In genomic region chr2L:10665603-10666002, dm6 we compare ENCODE assay signal across 1 fruit fly cellular context.
TF ChIP-seq lines count a peak whose summit lies in the region.

No protein-coding gene starts in this region.

TF ChIP-seq in whole organism, embryonic, 481 proteins besides CTCF, POLR2A, EP300 and RAD21 (continued from another document and continues in another):
- TF ChIP-seq zf30C (GFP tag; optimal IDR thresholded peaks at IDR 0.05; lab: Kevin White, UChicago) (no peak), peb (GFP tag; IDR thresholded peaks at IDR 0.05; lab: Robert Waterston, UW) (peak; percentile 58; the same call in 1 of the 2 replicates), usp (GFP tag; optimal IDR thresholded peaks at IDR 0.05; lab: Kevin White, UChicago) (no peak), Blimp-1 (GFP tag; optimal IDR thresholded peaks at IDR 0.05; lab: Kevin White, UChicago) (peak; percentile 61), fu2 (GFP tag; optimal IDR thresholded peaks at IDR 0.05; lab: Kevin White, UChicago) (peak; percentile 58), CHES-1-like (GFP tag; optimal IDR thresholded peaks at IDR 0.05; lab: Kevin White, UChicago) (peak; percentile 58), Trl (optimal IDR thresholded peaks at IDR 0.05; lab: Kevin White, UChicago) (no peak), Trl (GFP tag; optimal IDR thresholded peaks at IDR 0.05; lab: Kevin White, UChicago) (peak; percentile 79), CG1024 (GFP tag; IDR thresholded peaks at IDR 0.05; lab: Robert Waterston, UW) (peak; percentile 80), CG14710 (tag; optimal IDR thresholded peaks at IDR 0.05; lab: Kevin White, UChicago) (no peak), nerfin-2 (GFP tag; IDR thresholded peaks at IDR 0.05; lab: Robert Waterston, UW; ENCODE audit: partially characterized antibody) (no peak), fd3F (GFP tag; optimal IDR thresholded peaks at IDR 0.05; lab: Kevin White, UChicago) (peak; percentile 77), seq (GFP tag; IDR thresholded peaks at IDR 0.05; lab: Robert Waterston, UW) (peak; percentile 87), Aef1 (GFP tag; IDR thresholded peaks at IDR 0.05; lab: Robert Waterston, UW) (peak; percentile 87), kni (GFP tag; optimal IDR thresholded peaks at IDR 0.05; lab: Kevin White, UChicago) (no peak), CG11560 (tag; IDR thresholded peaks at IDR 0.05; lab: Robert Waterston, UW) (peak; percentile 54; the same call in 1 of the 3 replicates), cas (GFP tag; IDR thresholded peaks at IDR 0.05; lab: Robert Waterston, UW) (no peak), CG13123 (GFP tag; optimal IDR thresholded peaks at IDR 0.05; lab: Kevin White, UChicago) (peak; percentile 25), sug (tag; optimal IDR thresholded peaks at IDR 0.05; lab: Kevin White, UChicago) (peak; percentile 47), Abd-B (GFP tag; optimal IDR thresholded peaks at IDR 0.05; lab: Kevin White, UChicago) (peak; percentile 64), pho (GFP tag; optimal IDR thresholded peaks at IDR 0.05; lab: Kevin White, UChicago) (peak; percentile 56), CG11504 (tag; optimal IDR thresholded peaks at IDR 0.05; lab: Kevin White, UChicago) (peak; percentile 87), CG12071 (GFP tag; optimal IDR thresholded peaks at IDR 0.05; lab: Kevin White, UChicago) (peak; percentile 81), Dek (tag; optimal IDR thresholded peaks at IDR 0.05; lab: Kevin White, UChicago) (peak; percentile 73), CG11456 (GFP tag; IDR thresholded peaks at IDR 0.05; lab: Robert Waterston, UW) (peak; percentile 84; the same call in 2 of the 3 replicates), disco-r (GFP tag; optimal IDR thresholded peaks at IDR 0.05; lab: Kevin White, UChicago) (peak; percentile 77), CG4707 (GFP tag; optimal IDR thresholded peaks at IDR 0.05; lab: Kevin White, UChicago) (no peak), CG1602 (GFP tag; optimal IDR thresholded peaks at IDR 0.05; lab: Kevin White, UChicago) (peak; percentile 55), CG42726 (GFP tag; IDR thresholded peaks at IDR 0.05; lab: Robert Waterston, UW; ENCODE audit: partially characterized antibody) (no peak), ERR (GFP tag; optimal IDR thresholded peaks at IDR 0.05; lab: Kevin White, UChicago) (peak; percentile 66), Awh (GFP tag; IDR thresholded peaks at IDR 0.05; lab: Robert Waterston, UW) (peak; percentile 92), YL-1 (GFP tag; optimal IDR thresholded peaks at IDR 0.05; lab: Kevin White, UChicago) (no peak), Hand (GFP tag; optimal IDR thresholded peaks at IDR 0.05; lab: Kevin White, UChicago) (no peak), Hey (tag; optimal IDR thresholded peaks at IDR 0.05; lab: Kevin White, UChicago) (no peak), fd102C (GFP tag; optimal IDR thresholded peaks at IDR 0.05; lab: Kevin White, UChicago) (no peak), nau (GFP tag; optimal IDR thresholded peaks at IDR 0.05; lab: Kevin White, UChicago) (peak; percentile 43), CG10654 (GFP tag; optimal IDR thresholded peaks at IDR 0.05; lab: Kevin White, UChicago) (peak; percentile 68), Poxn (GFP tag; IDR thresholded peaks at IDR 0.05; lab: Robert Waterston, UW) (0 out of 2 replicates have a peak, but pooled peaks have one; percentile 22), org-1 (GFP tag; optimal IDR thresholded peaks at IDR 0.05; lab: Kevin White, UChicago) (peak; percentile 51), sd (tag; optimal IDR thresholded peaks at IDR 0.05; lab: Kevin White, UChicago) (peak; percentile 55), cg (GFP tag; optimal IDR thresholded peaks at IDR 0.05; lab: Kevin White, UChicago) (no peak), dimm (GFP tag; IDR thresholded peaks at IDR 0.05; lab: Robert Waterston, UW) (peak; percentile 65), chn (GFP tag; optimal IDR thresholded peaks at IDR 0.05; lab: Kevin White, UChicago) (peak; percentile 75), CG11723 (GFP tag; optimal IDR thresholded peaks at IDR 0.05; lab: Kevin White, UChicago) (peak; percentile 36), CG7839 (tag; optimal IDR thresholded peaks at IDR 0.05; lab: Kevin White, UChicago) (peak; percentile 80), ham (GFP tag; IDR thresholded peaks at IDR 0.05; lab: Robert Waterston, UW) (0 out of 2 replicates have a peak, but pooled peaks have one; percentile 17), Dip2 (GFP tag; IDR thresholded peaks at IDR 0.05; lab: Robert Waterston, UW) (peak; percentile 31; the same call in 1 of the 2 replicates), CG4820 (GFP tag; optimal IDR thresholded peaks at IDR 0.05; lab: Kevin White, UChicago) (peak; percentile 67), Asciz (GFP tag; optimal IDR thresholded peaks at IDR 0.05; lab: Kevin White, UChicago) (peak; percentile 62), gsb (GFP tag; IDR thresholded peaks at IDR 0.05; lab: Robert Waterston, UW) (peak; percentile 79), C15 (GFP tag; IDR thresholded peaks at IDR 0.05; lab: Robert Waterston, UW) (0 out of 3 replicates have a peak, but pooled peaks have one; percentile 56), sim (GFP tag; IDR thresholded peaks at IDR 0.05; lab: Robert Waterston, UW) (peak; percentile 54; the same call in 1 of the 2 replicates), CG8388 (GFP tag; optimal IDR thresholded peaks at IDR 0.05; lab: Kevin White, UChicago) (peak; percentile 63), CG9797 (GFP tag; optimal IDR thresholded peaks at IDR 0.05; lab: Kevin White, UChicago) (no peak), Lim3 (GFP tag; IDR thresholded peaks at IDR 0.05; lab: Robert Waterston, UW) (0 out of 2 replicates have a peak, but pooled peaks have one; percentile 27), tx (GFP tag; optimal IDR thresholded peaks at IDR 0.05; lab: Kevin White, UChicago) (peak; percentile 72), slou (GFP tag; optimal IDR thresholded peaks at IDR 0.05; lab: Kevin White, UChicago) (peak; percentile 61), Sry-δ (GFP tag; optimal IDR thresholded peaks at IDR 0.05; lab: Kevin White, UChicago) (peak; percentile 38), pnt (GFP tag; optimal IDR thresholded peaks at IDR 0.05; lab: Kevin White, UChicago) (peak; percentile 76), dan (GFP tag; IDR thresholded peaks at IDR 0.05; lab: Robert Waterston, UW) (peak; percentile 33; the same call in 1 of the 2 replicates), D19A (tag; optimal IDR thresholded peaks at IDR 0.05; lab: Kevin White, UChicago) (no peak), mam (GFP tag; optimal IDR thresholded peaks at IDR 0.05; lab: Kevin White, UChicago) (peak; percentile 79), chm (GFP tag; IDR thresholded peaks at IDR 0.05; lab: Robert Waterston, UW) (peak; percentile 60; the same call in 1 of the 2 replicates), CG18599 (GFP tag; optimal IDR thresholded peaks at IDR 0.05; lab: Kevin White, UChicago) (peak; percentile 65), CG3847 (GFP tag; IDR thresholded peaks at IDR 0.05; lab: Robert Waterston, UW) (peak; percentile 75), bowl (GFP tag; IDR thresholded peaks at IDR 0.05; lab: Robert Waterston, UW) (peak; percentile 83), CG17328 (GFP tag; IDR thresholded peaks at IDR 0.05; lab: Robert Waterston, UW) (peak; percentile 75), tio (GFP tag; optimal IDR thresholded peaks at IDR 0.05; lab: Kevin White, UChicago) (peak; percentile 69), TFAM (GFP tag; optimal IDR thresholded peaks at IDR 0.05; lab: Kevin White, UChicago) (no peak), ci (GFP tag; IDR thresholded peaks at IDR 0.05; lab: Robert Waterston, UW) (peak; percentile 92), vvl (GFP tag; IDR thresholded peaks at IDR 0.05; lab: Robert Waterston, UW) (peak; percentile 92), corto (GFP tag; optimal IDR thresholded peaks at IDR 0.05; lab: Kevin White, UChicago) (no peak), CG3163 (GFP tag; optimal IDR thresholded peaks at IDR 0.05; lab: Kevin White, UChicago) (peak; percentile 48), lab (GFP tag; optimal IDR thresholded peaks at IDR 0.05; lab: Kevin White, UChicago) (peak; percentile 80), ems (GFP tag; optimal IDR thresholded peaks at IDR 0.05; lab: Kevin White, UChicago) (peak; percentile 53), onecut (GFP tag; IDR thresholded peaks at IDR 0.05; lab: Robert Waterston, UW) (peak; percentile 61), hbn (GFP tag; IDR thresholded peaks at IDR 0.05; lab: Robert Waterston, UW; ENCODE audit: partially characterized antibody) (no peak), ac (GFP tag; optimal IDR thresholded peaks at IDR 0.05; lab: Kevin White, UChicago) (no peak), trem (tag; optimal IDR thresholded peaks at IDR 0.05; lab: Kevin White, UChicago) (peak; percentile 5), CG12299 (tag; optimal IDR thresholded peaks at IDR 0.05; lab: Kevin White, UChicago) (no peak), toy (GFP tag; IDR thresholded peaks at IDR 0.05; lab: Robert Waterston, UW) (no peak), gt (GFP tag; IDR thresholded peaks at IDR 0.05; lab: Robert Waterston, UW) (no peak), aop (GFP tag; IDR thresholded peaks at IDR 0.05; lab: Robert Waterston, UW) (0 out of 2 replicates have a peak, but pooled peaks have one; percentile 7), CG34224 (GFP tag; IDR thresholded peaks at IDR 0.05; lab: Robert Waterston, UW; ENCODE audit: partially characterized antibody) (no peak), h (optimal IDR thresholded peaks at IDR 0.05; lab: Kevin White, UChicago) (no peak), danr (GFP tag; IDR thresholded peaks at IDR 0.05; lab: Robert Waterston, UW) (peak; percentile 73), NK7.1 (GFP tag; optimal IDR thresholded peaks at IDR 0.05; lab: Kevin White, UChicago) (peak; percentile 2), Atf6 (GFP tag; IDR thresholded peaks at IDR 0.05; lab: Robert Waterston, UW) (peak; percentile 83), CG31365 (tag; optimal IDR thresholded peaks at IDR 0.05; lab: Kevin White, UChicago) (no peak), CG17612 (GFP tag; IDR thresholded peaks at IDR 0.05; lab: Robert Waterston, UW) (peak; percentile 33; the same call in 1 of the 2 replicates), CG5245 (GFP tag; optimal IDR thresholded peaks at IDR 0.05; lab: Kevin White, UChicago) (peak; percentile 64), Hr51 (GFP tag; optimal IDR thresholded peaks at IDR 0.05; lab: Kevin White, UChicago) (peak; percentile 43 to 89), CG10565 (GFP tag; optimal IDR thresholded peaks at IDR 0.05; lab: Kevin White, UChicago) (no peak), CG13775 (GFP tag; optimal IDR thresholded peaks at IDR 0.05; lab: Kevin White, UChicago) (peak; percentile 39), yki (optimal IDR thresholded peaks at IDR 0.05; lab: Kevin White, UChicago) (no peak), ato (GFP tag; IDR thresholded peaks at IDR 0.05; lab: Robert Waterston, UW; ENCODE audit: partially characterized antibody) (no peak), Chrac-16 (GFP tag; optimal IDR thresholded peaks at IDR 0.05; lab: Kevin White, UChicago) (peak; percentile 83), ap (GFP tag; IDR thresholded peaks at IDR 0.05; lab: Robert Waterston, UW) (peak; percentile 76), CG7357 (GFP tag; IDR thresholded peaks at IDR 0.05; lab: Robert Waterston, UW) (peak; percentile 76; the same call in 2 of the 3 replicates), wdn (GFP tag; IDR thresholded peaks at IDR 0.05; lab: Robert Waterston, UW) (peak; percentile 64), salm (tag; optimal IDR thresholded peaks at IDR 0.05; lab: Kevin White, UChicago) (peak; percentile 35), CG9932 (GFP tag; IDR thresholded peaks at IDR 0.05; lab: Robert Waterston, UW) (peak; percentile 81), CG6683 (GFP tag; optimal IDR thresholded peaks at IDR 0.05; lab: Kevin White, UChicago) (no peak), caup (GFP tag; optimal IDR thresholded peaks at IDR 0.05; lab: Kevin White, UChicago; ENCODE audit: severe bottlenecking) (peak; percentile 68), ase (GFP tag; IDR thresholded peaks at IDR 0.05; lab: Robert Waterston, UW) (peak; percentile 86), CG30431 (GFP tag; optimal IDR thresholded peaks at IDR 0.05; lab: Kevin White, UChicago) (peak; percentile 21), CG30020 (tag; optimal IDR thresholded peaks at IDR 0.05; lab: Kevin White, UChicago) (no peak), btn (GFP tag; optimal IDR thresholded peaks at IDR 0.05; lab: Kevin White, UChicago) (peak; percentile 14), CG8924 (tag; optimal IDR thresholded peaks at IDR 0.05; lab: Kevin White, UChicago) (peak; percentile 78), MESR4 (GFP tag; optimal IDR thresholded peaks at IDR 0.05; lab: Kevin White, UChicago) (no peak), Xbp1 (GFP tag; optimal IDR thresholded peaks at IDR 0.05; lab: Kevin White, UChicago) (peak; percentile 86), CG4360 (GFP tag; IDR thresholded peaks at IDR 0.05; lab: Robert Waterston, UW) (no peak), Vsx1 (GFP tag; optimal IDR thresholded peaks at IDR 0.05; lab: Kevin White, UChicago) (peak; percentile 38), kah (GFP tag; optimal IDR thresholded peaks at IDR 0.05; lab: Kevin White, UChicago) (peak; percentile 33), chinmo (GFP tag; IDR thresholded peaks at IDR 0.05; lab: Robert Waterston, UW; ENCODE audit: partially characterized antibody) (no peak), Six4 (GFP tag; optimal IDR thresholded peaks at IDR 0.05; lab: Kevin White, UChicago) (peak; percentile 53), wek (GFP tag; optimal IDR thresholded peaks at IDR 0.05; lab: Kevin White, UChicago) (peak; percentile 56), ewg (GFP tag; optimal IDR thresholded peaks at IDR 0.05; lab: Kevin White, UChicago) (peak; percentile 53), CG31441 (GFP tag; IDR thresholded peaks at IDR 0.05; lab: Robert Waterston, UW) (peak; percentile 76), PHDP (tag; optimal IDR thresholded peaks at IDR 0.05; lab: Kevin White, UChicago) (peak; percentile 79), zfh2 (GFP tag; optimal IDR thresholded peaks at IDR 0.05; lab: Kevin White, UChicago) (peak; percentile 59), Atf-2 (GFP tag; optimal IDR thresholded peaks at IDR 0.05; lab: Kevin White, UChicago) (peak; percentile 74), Hr3 (GFP tag; optimal IDR thresholded peaks at IDR 0.05; lab: Kevin White, UChicago) (peak; percentile 71), fru (optimal IDR thresholded peaks at IDR 0.05; lab: Kevin White, UChicago) (no peak), CG14667 (GFP tag; IDR thresholded peaks at IDR 0.05; lab: Robert Waterston, UW) (peak; percentile 84), eyg (GFP tag; optimal IDR thresholded peaks at IDR 0.05; lab: Kevin White, UChicago) (peak; percentile 63), bsh (GFP tag; optimal IDR thresholded peaks at IDR 0.05; lab: Kevin White, UChicago) (peak in 1 of 2 experiments; percentile 74), Ptx1 (GFP tag; IDR thresholded peaks at IDR 0.05; lab: Robert Waterston, UW) (peak; percentile 93), stc (GFP tag; IDR thresholded peaks at IDR 0.05; lab: Robert Waterston, UW) (peak; percentile 84), nom (GFP tag; optimal IDR thresholded peaks at IDR 0.05; lab: Kevin White, UChicago) (peak; percentile 23), z (GFP tag; IDR thresholded peaks at IDR 0.05; lab: Robert Waterston, UW) (no peak)
